Fruit fly (Drosophila melanogaster): ENCODE results near the gene CG31275.

dm6 chr3R:16791619-16792018 lies 40.5 kb upstream of the CG31275 start:
- TF ChIP-seq CTCF (optimal IDR thresholded peaks at IDR 0.05): no peak
- TF ChIP-seq CG8478 (optimal IDR thresholded peaks at IDR 0.05): no peak
